Worm (Caenorhabditis elegans) whole organism, L2 larva: ENCODE results near the gene let-858.

Source experiments
- C34F6.9 ChIP-seq: fragments of 150-350 bp; optimal IDR thresholded peaks from 2 replicates; lab custom pipeline; 2014; ENCODE audit warnings: missing biosample characterization, missing genetic modification characterization
- F13H6.1 ChIP-seq: sonication (generic microtip); optimal IDR thresholded peaks from 2 replicates; lab custom pipeline; 2016; ENCODE audit warnings: missing genetic modification characterization, missing compliant biosample characterization
- Y55F3AM.14 ChIP-seq: fragments of 200-800 bp; sonication (Bioruptor generic); optimal IDR thresholded peaks from 2 replicates; lab custom pipeline; 2018; ENCODE audit warnings: mild to moderate bottlenecking, missing genetic modification characterization, missing compliant biosample characterization
- ZK546.5 ChIP-seq: sonication (generic microtip); optimal IDR thresholded peaks from 2 replicates; lab custom pipeline; 2017; ENCODE audit warnings: missing biosample characterization, missing genetic modification characterization
- blmp-1 ChIP-seq: sonication (generic microtip); optimal IDR thresholded peaks from 2 replicates; lab custom pipeline; 2017; ENCODE audit warnings: missing genetic modification characterization, mild to moderate bottlenecking, missing compliant biosample characterization, antibody characterized with exemption, moderate library complexity; ENCODE audit not compliant: insufficient read depth
- ceh-16 ChIP-seq: fragments of 150-350 bp; optimal IDR thresholded peaks from 2 replicates; lab custom pipeline; 2014; ENCODE audit warnings: missing biosample characterization, missing genetic modification characterization
- dmd-4 ChIP-seq: sonication (generic microtip); optimal IDR thresholded peaks from 2 replicates; lab custom pipeline; 2017; ENCODE audit warnings: missing biosample characterization, missing genetic modification characterization
- elt-1 ChIP-seq: fragments of 150-350 bp; optimal IDR thresholded peaks from 2 replicates; lab custom pipeline; 2014; ENCODE audit warnings: missing biosample characterization, missing genetic modification characterization
- elt-3 ChIP-seq: sonication (generic microtip); optimal IDR thresholded peaks from 2 replicates; lab custom pipeline; 2017; ENCODE audit warnings: missing biosample characterization, missing genetic modification characterization
- lin-11 ChIP-seq: fragments of 150-350 bp; sonication (generic microtip); optimal IDR thresholded peaks from 2 replicates; lab custom pipeline; 2014; ENCODE audit warnings: missing biosample characterization, missing genetic modification characterization, inconsistent platforms, mixed read lengths
- lin-13 ChIP-seq: fragments of 150-350 bp; optimal IDR thresholded peaks from 2 replicates; lab custom pipeline; 2014; ENCODE audit warnings: missing biosample characterization, missing genetic modification reagents, missing genetic modification characterization
- lin-39 ChIP-seq: fragments of 150-350 bp; optimal IDR thresholded peaks from 2 replicates; lab custom pipeline; 2014; ENCODE audit warnings: missing biosample characterization, missing genetic modification reagents, missing genetic modification characterization
- lsy-2 ChIP-seq, 2 experiments: fragments of 150-350 bp in 1 of 2; sonication (generic microtip) in 1 of 2; optimal IDR thresholded peaks; 2 replicates each; lab custom pipeline; 2014 to 2017; ENCODE audit warnings: missing biosample characterization in 2 of 2, missing genetic modification characterization in 2 of 2
- mab-5 ChIP-seq: fragments of 150-350 bp; optimal IDR thresholded peaks from 2 replicates; lab custom pipeline; 2014; ENCODE audit warnings: missing biosample characterization, missing genetic modification characterization
- mdl-1 ChIP-seq, 2 experiments: fragments of 150-350 bp in 1 of 2; sonication (generic microtip) in 1 of 2; optimal IDR thresholded peaks; 2 replicates each; lab custom pipeline; 2017; ENCODE audit warnings: missing biosample characterization in 2 of 2, missing genetic modification characterization in 2 of 2
- nhr-21 ChIP-seq: fragments of 150-350 bp; optimal IDR thresholded peaks from 2 replicates; lab custom pipeline; 2014; ENCODE audit warnings: missing biosample characterization, missing genetic modification characterization
- nhr-23 ChIP-seq: fragments of 150-350 bp; optimal IDR thresholded peaks from 2 replicates; lab custom pipeline; 2014; ENCODE audit warnings: missing biosample characterization, missing genetic modification reagents, missing genetic modification characterization
- nhr-237 ChIP-seq: fragments of 150-350 bp; optimal IDR thresholded peaks from 2 replicates; lab custom pipeline; 2014; ENCODE audit warnings: missing biosample characterization, missing genetic modification characterization
- nhr-25 ChIP-seq: fragments of 150-350 bp; sonication (generic microtip); optimal IDR thresholded peaks from 3 replicates; lab custom pipeline; 2014; ENCODE audit warnings: missing biosample characterization, missing genetic modification characterization
- nhr-6 ChIP-seq: fragments of 150-350 bp; optimal IDR thresholded peaks from 2 replicates; lab custom pipeline; 2014; ENCODE audit warnings: missing biosample characterization, missing genetic modification characterization
- nhr-77 ChIP-seq: fragments of 150-350 bp; optimal IDR thresholded peaks from 2 replicates; lab custom pipeline; 2014; ENCODE audit warnings: missing biosample characterization, missing genetic modification characterization
- peb-1 ChIP-seq: fragments of 150-350 bp; optimal IDR thresholded peaks from 2 replicates; lab custom pipeline; 2014; ENCODE audit warnings: missing biosample characterization, missing genetic modification characterization
- sem-4 ChIP-seq: fragments of 150-350 bp; optimal IDR thresholded peaks from 2 replicates; lab custom pipeline; 2014; ENCODE audit warnings: missing biosample characterization, missing genetic modification reagents, missing genetic modification characterization
- skn-1 ChIP-seq: sonication (generic microtip); optimal IDR thresholded peaks from 2 replicates; lab custom pipeline; 2017; ENCODE audit warnings: missing biosample characterization, missing genetic modification characterization
- sma-9 ChIP-seq, 2 experiments: fragments of 150-350 bp in 1 of 2; sonication (generic microtip) in 1 of 2; optimal IDR thresholded peaks; 2 replicates each; lab custom pipeline; 2014 to 2016; ENCODE audit warnings: missing genetic modification characterization in 2 of 2, mild to moderate bottlenecking in 1 of 2, missing biosample characterization in 1 of 2, missing compliant biosample characterization in 1 of 2, missing genetic modification reagents in 1 of 2, moderate library complexity in 1 of 2
- snpc-4 ChIP-seq: fragments of 150-350 bp; optimal IDR thresholded peaks from 2 replicates; lab custom pipeline; 2014; ENCODE audit warnings: missing biosample characterization, missing genetic modification characterization
- unc-39 ChIP-seq: fragments of 150-350 bp; optimal IDR thresholded peaks from 2 replicates; lab custom pipeline; 2014; ENCODE audit warnings: missing biosample characterization, missing genetic modification characterization
- unc-55 ChIP-seq: fragments of 150-350 bp; sonication (generic microtip); optimal IDR thresholded peaks from 3 replicates; lab custom pipeline; 2014; ENCODE audit warnings: missing biosample characterization, missing genetic modification reagents, missing genetic modification characterization
- unc-62 ChIP-seq: fragments of 150-350 bp; optimal IDR thresholded peaks from 2 replicates; lab custom pipeline; 2014; ENCODE audit warnings: missing biosample characterization, missing genetic modification reagents, missing genetic modification characterization
- zag-1 ChIP-seq: fragments of 150-350 bp; optimal IDR thresholded peaks from 2 replicates; lab custom pipeline; 2014; ENCODE audit warnings: missing biosample characterization, missing genetic modification characterization
- ztf-11 ChIP-seq: sonication (generic microtip); optimal IDR thresholded peaks from 2 replicates; lab custom pipeline; 2017; ENCODE audit warnings: missing biosample characterization, missing genetic modification characterization

Gene let-858

DNA sequence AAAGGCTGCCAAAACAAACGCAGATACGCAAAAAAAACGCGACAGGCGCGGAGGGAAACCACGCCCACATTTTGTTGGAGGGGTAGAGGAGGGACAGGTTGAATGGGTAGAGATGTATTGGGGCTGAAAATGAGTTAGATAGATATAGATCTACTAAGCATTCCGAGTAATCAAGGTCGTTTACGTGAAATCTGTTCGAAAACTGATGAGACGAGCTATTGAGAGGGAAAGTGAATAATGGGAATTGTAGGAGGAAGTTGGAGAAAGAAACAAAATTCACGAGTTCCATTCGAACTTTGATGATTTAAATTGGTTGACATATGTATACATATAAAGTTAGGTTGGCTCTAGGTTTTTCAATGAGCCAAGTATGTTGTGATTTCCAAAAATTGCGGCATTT lies 5.3 kb upstream of the let-858 start:
- TF ChIP-seq blmp-1 (tag; lab: Kevin White, UChicago) (peak; percentile 63), nhr-21 (no peak), nhr-77 (tag; lab: Kevin White, UChicago) (no peak), sma-9 (GFP tag; optimal IDR thresholded peaks at IDR 0.05; lab: Kevin White, UChicago) (peak; percentile 43), sma-9 (tag; optimal IDR thresholded peaks at IDR 0.05; lab: Kevin White, UChicago) (no peak), Y55F3AM.14 (GFP tag; lab: Kevin White, UChicago) (no peak), elt-1 (tag; lab: Kevin White, UChicago) (no peak), ceh-16 (tag; lab: Kevin White, UChicago) (peak; percentile 85), unc-62 (GFP tag; lab: Kevin White, UChicago) (no peak), peb-1 (tag; lab: Kevin White, UChicago) (no peak), nhr-25 (tag; lab: Kevin White, UChicago) (peak; percentile 52)

- TF ChIP-seq nhr-25 (tag; lab: Kevin White, UChicago) (peak; percentile 66), elt-3 (tag; lab: Kevin White, UChicago) (no peak), nhr-237 (tag; lab: Kevin White, UChicago) (no peak), lin-13 (no peak), C34F6.9 (no peak), ztf-11 (tag; lab: Kevin White, UChicago) (no peak), unc-39 (tag; lab: Kevin White, UChicago) (no peak), dmd-4 (tag; lab: Kevin White, UChicago) (no peak), blmp-1 (tag; lab: Kevin White, UChicago) (peak; percentile 97), ceh-16 (tag; lab: Kevin White, UChicago) (peak; percentile 59), sma-9 (GFP tag; optimal IDR thresholded peaks at IDR 0.05; lab: Kevin White, UChicago) (peak; percentile 37), sma-9 (tag; optimal IDR thresholded peaks at IDR 0.05; lab: Kevin White, UChicago) (no peak)
Measured at ce11 chrII:11020707-11021106, 1.5 kb upstream of the let-858 start.

- TF ChIP-seq nhr-23 (tag; lab: Kevin White, UChicago) (no peak), dmd-4 (tag; lab: Kevin White, UChicago) (no peak), ceh-16 (tag; lab: Kevin White, UChicago) (no peak), peb-1 (tag; lab: Kevin White, UChicago) (no peak), lin-11 (tag; lab: Kevin White, UChicago) (no peak), mab-5 (no peak), zag-1 (tag; lab: Kevin White, UChicago) (no peak), sem-4 (tag; lab: Kevin White, UChicago) (no peak), C34F6.9 (no peak), lsy-2 (tag; optimal IDR thresholded peaks at IDR 0.05; lab: Kevin White, UChicago) (no peak), blmp-1 (tag; lab: Kevin White, UChicago) (no peak)
Measured at ce11 chrII:11025566-11025965, 3.4 kb downstream of the let-858 start, which contains the start of gene F33A8.7. TSS of gene F33A8.7 (minus strand) at chrII:11025666.

DNA sequence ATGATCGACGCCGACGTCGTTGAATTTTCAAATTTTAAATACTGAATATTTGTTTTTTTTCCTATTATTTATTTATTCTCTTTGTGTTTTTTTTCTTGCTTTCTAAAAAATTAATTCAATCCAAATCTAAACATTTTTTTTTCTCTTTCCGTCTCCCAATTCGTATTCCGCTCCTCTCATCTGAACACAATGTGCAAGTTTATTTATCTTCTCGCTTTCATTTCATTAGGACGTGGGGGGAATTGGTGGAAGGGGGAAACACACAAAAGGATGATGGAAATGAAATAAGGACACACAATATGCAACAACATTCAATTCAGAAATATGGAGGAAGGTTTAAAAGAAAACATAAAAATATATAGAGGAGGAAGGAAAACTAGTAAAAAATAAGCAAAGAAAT lies 5.6 kb downstream of the let-858 start:
- TF ChIP-seq unc-55 (GFP tag; lab: Kevin White, UChicago): no peak
- TF ChIP-seq lin-39 (tag; lab: Kevin White, UChicago): no peak
- no peak for TF ChIP-seq F13H6.1
- TF ChIP-seq nhr-6 (tag; lab: Kevin White, UChicago): no peak
- TF ChIP-seq ZK546.5 (tag; lab: Kevin White, UChicago): no peak
- TF ChIP-seq skn-1 (tag; lab: Kevin White, UChicago): no peak
- no peak for TF ChIP-seq elt-3 (tag; lab: Kevin White, UChicago)
- TF ChIP-seq sma-9 (GFP tag; optimal IDR thresholded peaks at IDR 0.05; lab: Kevin White, UChicago): no peak
- TF ChIP-seq sma-9 (tag; optimal IDR thresholded peaks at IDR 0.05; lab: Kevin White, UChicago): no peak
- no peak for TF ChIP-seq lin-11 (tag; lab: Kevin White, UChicago)
- TF ChIP-seq mdl-1 (tag; optimal IDR thresholded peaks at IDR 0.05; lab: Kevin White, UChicago): no peak
- no peak for TF ChIP-seq sem-4 (tag; lab: Kevin White, UChicago)
- TF ChIP-seq ceh-16 (tag; lab: Kevin White, UChicago): no peak
- TF ChIP-seq peb-1 (tag; lab: Kevin White, UChicago): no peak
- TF ChIP-seq, all 48 proteins: peak for 0

DNA sequence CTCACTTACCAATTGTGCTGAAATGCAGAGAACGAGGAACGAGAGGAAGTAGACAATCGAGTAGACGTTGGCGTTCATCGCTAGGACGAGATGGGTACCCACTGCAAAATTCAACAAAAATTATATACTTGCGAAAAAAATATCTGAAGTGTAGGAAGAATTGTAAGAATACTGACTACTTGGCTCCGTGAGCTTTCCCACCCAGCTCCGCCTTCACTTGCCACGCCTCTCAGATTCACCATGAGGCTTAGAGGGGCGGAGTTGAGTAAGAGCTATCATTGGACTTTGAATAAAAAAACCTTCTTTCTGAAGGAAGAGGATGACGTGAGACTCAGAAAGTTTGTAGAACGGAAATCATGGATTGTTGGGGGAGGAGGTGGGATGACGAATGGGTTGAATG lies 8.1 kb downstream of the let-858 start, which contains the start of gene nlp-18:
Gene nlp-18, minus strand, starts transcription at position 101 of the 400 bp plus-strand sequence.
- TF ChIP-seq snpc-4 (tag; lab: Kevin White, UChicago) (no peak), lin-13 (no peak)
